Fruit fly (Drosophila melanogaster) whole organism, pupa: ENCODE measurements around the gene mRpS9.
A peak's percentile ranks its signal among the peaks of the same experiment; 100 is the strongest.

Source experiments
- CG13204 ChIP-seq: fragments of 200-800 bp; sonication (Bioruptor generic); optimal IDR thresholded peaks from 2 replicates; lab custom pipeline; 2018; ENCODE audit warnings: missing biosample characterization, mild to moderate bottlenecking, missing genetic modification characterization, moderate library complexity
- CG14655 ChIP-seq: fragments of 200-800 bp; sonication (Bioruptor generic); optimal IDR thresholded peaks from 3 replicates; lab custom pipeline; 2017; ENCODE audit warnings: mild to moderate bottlenecking, missing biosample characterization, missing genetic modification reagents, missing genetic modification characterization
- EcR ChIP-seq: fragments of 200-800 bp; sonication (Bioruptor generic); optimal IDR thresholded peaks from 3 replicates; lab custom pipeline; 2019; ENCODE audit warnings: missing biosample characterization, missing genetic modification characterization, mild to moderate bottlenecking, moderate library complexity, missing genetic modification reagents
- Pif1B ChIP-seq: fragments of 200-800 bp; sonication (Bioruptor generic); optimal IDR thresholded peaks from 3 replicates; lab custom pipeline; 2016; ENCODE audit warnings: missing biosample characterization, missing genetic modification characterization
- Snoo ChIP-seq: fragments of 200-800 bp; sonication (Bioruptor generic); optimal IDR thresholded peaks from 3 replicates; lab custom pipeline; 2017; ENCODE audit warnings: missing biosample characterization, mild to moderate bottlenecking, missing genetic modification characterization, inconsistent platforms
- fd96Ca ChIP-seq: fragments of 200-800 bp; sonication (Bioruptor generic); IDR thresholded peaks from 3 replicates; pipeline ENCODE4 v1.3.6; 2022; ENCODE audit warnings: missing biosample characterization, missing genetic modification characterization

DNA sequence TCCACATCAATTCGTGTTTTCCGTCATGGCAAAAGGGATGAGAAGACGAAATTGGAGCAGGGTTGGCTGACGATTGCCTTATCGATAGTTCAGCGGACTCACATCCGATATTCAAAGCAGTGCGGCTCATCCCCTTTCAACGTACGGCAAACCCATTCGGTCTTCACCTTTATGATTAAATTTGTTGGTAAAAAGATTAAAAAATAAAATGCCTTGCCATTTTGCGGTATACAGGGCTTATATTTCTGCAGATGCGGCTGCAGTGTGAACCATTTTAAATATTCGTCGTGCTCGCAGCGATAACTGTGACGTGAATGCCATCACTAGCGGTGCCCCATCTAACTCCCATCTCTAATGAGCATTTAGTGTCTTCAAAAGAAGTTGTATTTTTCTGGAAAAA is 4.8 kb upstream of the mRpS9 start, which contains the start of the genes Taf7 and EMC1:
- no peak for TF ChIP-seq fd96Ca (GFP tag; lab: Robert Waterston, UW)
- TF ChIP-seq CG14655 (GFP tag; lab: Kevin White, UChicago): no peak
- no peak for TF ChIP-seq Snoo (tag; lab: Kevin White, UChicago)
- TF ChIP-seq Pif1B: no peak
- TF ChIP-seq CG13204: no peak
- TF ChIP-seq EcR (GFP tag; lab: Kevin White, UChicago): peak; percentile 7
